Fruit fly (Drosophila melanogaster) Kc167 (cell line): Measurements from ENCODE around the gene Atac2.

ENCODE experiments used
- h ChIP-seq: fragments of >200 bp; optimal IDR thresholded peaks from 3 replicates; lab custom pipeline; 2018; ENCODE audit warnings: missing external identifiers
- insv ChIP-seq: fragments of >200 bp; optimal IDR thresholded peaks from 3 replicates; lab custom pipeline; 2018; ENCODE audit warnings: missing external identifiers
- psq ChIP-seq: fragments of >200 bp; optimal IDR thresholded peaks from 2 replicates; lab custom pipeline; 2017; ENCODE audit warnings: missing external identifiers

dm6 chr2L:18616019-18616418 is 4.0 kb upstream of the Atac2 start, which contains the start of gene IFT46:
- TF ChIP-seq h (lab: Kevin White, UChicago) = no peak
- no peak for TF ChIP-seq psq (lab: Kevin White, UChicago)
- no peak for TF ChIP-seq insv (lab: Kevin White, UChicago)
